Fruit fly (Drosophila melanogaster) whole organism, embryonic: ENCODE measurements around the gene BtbVII.
A peak's percentile ranks its signal among the peaks of the same experiment; 100 is the strongest.

Source experiments
- Antp ChIP-seq: fragments of 200-800 bp; sonication (Bioruptor generic); optimal IDR thresholded peaks from 3 replicates; lab custom pipeline; 2016; ENCODE audit warnings: missing biosample characterization, missing genetic modification characterization
- BEAF-32 ChIP-seq: fragments of 200-800 bp; sonication (Bioruptor generic); optimal IDR thresholded peaks from 3 replicates; lab custom pipeline; 2017; ENCODE audit warnings: missing biosample characterization, missing genetic modification characterization, mild to moderate bottlenecking, moderate library complexity, missing genetic modification reagents
- Bdp1 ChIP-seq: fragments of 200-800 bp; sonication (Bioruptor generic); optimal IDR thresholded peaks from 3 replicates; lab custom pipeline; 2016; ENCODE audit warnings: missing biosample characterization, missing genetic modification characterization
- CG11093 ChIP-seq: fragments of 200-800 bp; sonication (Bioruptor generic); IDR thresholded peaks from 3 replicates; pipeline ENCODE4 v1.3.6; 2022; ENCODE audit warnings: missing biosample characterization, missing genetic modification characterization
- CG12942 ChIP-seq: fragments of 200-800 bp; sonication (Bioruptor generic); optimal IDR thresholded peaks from 3 replicates; lab custom pipeline; 2016; ENCODE audit warnings: missing biosample characterization, missing genetic modification characterization
- CG14667 ChIP-seq: fragments of 200-800 bp; sonication (Bioruptor generic); IDR thresholded peaks from 2 replicates; pipeline ENCODE4 v1.3.6; 2022; ENCODE audit warnings: missing biosample characterization, missing genetic modification characterization
- CG16779 ChIP-seq: fragments of 200-800 bp; sonication (Bioruptor generic); IDR thresholded peaks from 2 replicates; pipeline ENCODE4 v1.3.6; 2022; ENCODE audit warnings: missing biosample characterization, missing genetic modification characterization
- CG16863 ChIP-seq: fragments of 200-800 bp; sonication (Bioruptor generic); optimal IDR thresholded peaks from 3 replicates; lab custom pipeline; 2016; ENCODE audit warnings: missing biosample characterization, missing genetic modification characterization
- CG17385 ChIP-seq: fragments of 200-800 bp; sonication (Bioruptor generic); optimal IDR thresholded peaks from 3 replicates; lab custom pipeline; 2018; ENCODE audit warnings: missing biosample characterization, mild to moderate bottlenecking, missing genetic modification characterization
- CG17612 ChIP-seq: fragments of 200-800 bp; sonication (Bioruptor generic); IDR thresholded peaks from 2 replicates; pipeline ENCODE4 v1.3.6; 2022; ENCODE audit warnings: missing biosample characterization, missing genetic modification characterization
- CG18476 ChIP-seq: fragments of 200-800 bp; sonication (Bioruptor generic); optimal IDR thresholded peaks from 2 replicates; lab custom pipeline; 2016; ENCODE audit warnings: missing biosample characterization, mild to moderate bottlenecking, missing genetic modification characterization
- CG2202 ChIP-seq: fragments of 200-800 bp; sonication (Bioruptor generic); optimal IDR thresholded peaks from 2 replicates; lab custom pipeline; 2018; ENCODE audit warnings: missing biosample characterization, mild to moderate bottlenecking, missing genetic modification characterization
- CG2678 ChIP-seq: fragments of 200-800 bp; sonication (Bioruptor generic); optimal IDR thresholded peaks from 3 replicates; lab custom pipeline; 2019; ENCODE audit warnings: missing biosample characterization, mild to moderate bottlenecking, missing genetic modification characterization, moderate library complexity
- CG30020 ChIP-seq: fragments of 200-800 bp; optimal IDR thresholded peaks from 2 replicates; lab custom pipeline; 2019; ENCODE audit warnings: missing biosample characterization, mild to moderate bottlenecking, missing genetic modification characterization, moderate library complexity
- CG30431 ChIP-seq: fragments of 200-800 bp; sonication (Bioruptor generic); optimal IDR thresholded peaks from 2 replicates; lab custom pipeline; 2017; ENCODE audit warnings: missing biosample characterization, missing genetic modification characterization
- CG3407 ChIP-seq: fragments of 200-800 bp; sonication (Bioruptor generic); optimal IDR thresholded peaks from 2 replicates; lab custom pipeline; 2018; ENCODE audit warnings: missing biosample characterization, mild to moderate bottlenecking, missing genetic modification characterization
- CG3726 ChIP-seq: fragments of 200-800 bp; sonication (Bioruptor generic); IDR thresholded peaks from 3 replicates; pipeline ENCODE4, ENCODE4 v1.3.6; 2022; ENCODE audit warnings: missing biosample characterization, missing genetic modification characterization
- CG3847 ChIP-seq: fragments of 200-800 bp; sonication (Bioruptor generic); IDR thresholded peaks from 2 replicates; pipeline ENCODE4 v1.3.6; 2022; ENCODE audit warnings: missing biosample characterization, missing genetic modification characterization
- CG6254 ChIP-seq: fragments of 200-800 bp; sonication (Bioruptor generic); optimal IDR thresholded peaks from 3 replicates; lab custom pipeline; 2017; ENCODE audit warnings: mild to moderate bottlenecking, missing biosample characterization, missing genetic modification reagents, missing genetic modification characterization
- CG6272 ChIP-seq: fragments of 200-800 bp; sonication (Bioruptor generic); IDR thresholded peaks from 2 replicates; pipeline ENCODE4 v1.3.6; 2022; ENCODE audit warnings: missing biosample characterization, missing genetic modification characterization
- CHES-1-like ChIP-seq: fragments of 200-800 bp; sonication (Bioruptor generic); optimal IDR thresholded peaks from 2 replicates; lab custom pipeline; 2016; ENCODE audit warnings: missing biosample characterization, missing genetic modification characterization
- CrebB ChIP-seq: fragments of 200-800 bp; sonication (Bioruptor generic); optimal IDR thresholded peaks from 3 replicates; lab custom pipeline; 2018; ENCODE audit warnings: missing biosample characterization, mild to moderate bottlenecking, missing genetic modification characterization
- Dad ChIP-seq: fragments of 200-800 bp; sonication (Bioruptor generic); optimal IDR thresholded peaks from 3 replicates; lab custom pipeline; 2016; ENCODE audit warnings: missing biosample characterization, missing genetic modification characterization
- Dek ChIP-seq: fragments of 200-800 bp; sonication (Bioruptor generic); optimal IDR thresholded peaks from 3 replicates; lab custom pipeline; 2019; ENCODE audit warnings: missing biosample characterization, mild to moderate bottlenecking, missing genetic modification characterization, moderate library complexity
- Hr39 ChIP-seq: fragments of >200 bp; optimal IDR thresholded peaks from 2 replicates; lab custom pipeline; 2017
- Hr51 ChIP-seq, 2 experiments: fragments of 200-800 bp; sonication (Bioruptor generic); optimal IDR thresholded peaks; 2 replicates in 1 of 2; 3 replicates in 1 of 2; lab custom pipeline; 2016 to 2018; ENCODE audit warnings: missing biosample characterization in 2 of 2, missing genetic modification characterization in 2 of 2, mild to moderate bottlenecking in 1 of 2, moderate library complexity in 1 of 2
- MTF-1 ChIP-seq: fragments of 200-800 bp; sonication (Bioruptor generic); optimal IDR thresholded peaks from 2 replicates; lab custom pipeline; 2018; ENCODE audit warnings: missing biosample characterization, mild to moderate bottlenecking, missing genetic modification characterization, borderline replicate concordance
- Mad ChIP-seq: fragments of 200-800 bp; sonication (Bioruptor generic); optimal IDR thresholded peaks from 2 replicates; lab custom pipeline; 2016; ENCODE audit warnings: missing biosample characterization, missing genetic modification characterization
- Med ChIP-seq: fragments of 200-800 bp; sonication (Bioruptor generic); peaks from one replicate; lab custom pipeline; 2016; ENCODE audit warnings: missing biosample characterization, missing genetic modification characterization, mild to moderate bottlenecking, inconsistent platforms, moderate library complexity
- Mes4 ChIP-seq: fragments of 200-800 bp; sonication (Bioruptor generic); optimal IDR thresholded peaks from 2 replicates; lab custom pipeline; 2016; ENCODE audit warnings: missing biosample characterization, missing genetic modification characterization
- Optix ChIP-seq: fragments of 200-800 bp; sonication (Bioruptor generic); IDR thresholded peaks from 3 replicates; pipeline ENCODE4 v1.3.6; 2022; ENCODE audit warnings: missing biosample characterization, missing genetic modification characterization
- Ptx1 ChIP-seq: fragments of 200-800 bp; sonication (Bioruptor generic); IDR thresholded peaks from 2 replicates; pipeline ENCODE4 v1.3.6; 2022; ENCODE audit warnings: missing biosample characterization, missing genetic modification characterization
- Rx ChIP-seq: fragments of 200-800 bp; sonication (Bioruptor generic); IDR thresholded peaks from 2 replicates; pipeline ENCODE4 v1.3.6; 2022; ENCODE audit warnings: missing biosample characterization, missing genetic modification characterization
- Sox102F ChIP-seq: fragments of 200-800 bp; sonication (Bioruptor generic); optimal IDR thresholded peaks from 2 replicates; lab custom pipeline; 2018; ENCODE audit warnings: missing biosample characterization, mild to moderate bottlenecking, missing genetic modification characterization, moderate library complexity
- Xbp1 ChIP-seq: fragments of 200-800 bp; sonication (Bioruptor generic); optimal IDR thresholded peaks from 3 replicates; lab custom pipeline; 2016; ENCODE audit warnings: missing biosample characterization, mild to moderate bottlenecking, missing genetic modification characterization
- ab ChIP-seq: fragments of 200-800 bp; sonication (Bioruptor generic); optimal IDR thresholded peaks from 2 replicates; lab custom pipeline; 2016; ENCODE audit warnings: missing biosample characterization, missing genetic modification characterization
- ash1 ChIP-seq: fragments of 200-800 bp; sonication (Bioruptor generic); optimal IDR thresholded peaks from 2 replicates; lab custom pipeline; 2018; ENCODE audit warnings: missing biosample characterization, mild to moderate bottlenecking, missing genetic modification characterization
- cato ChIP-seq: fragments of 200-800 bp; sonication (Bioruptor generic); optimal IDR thresholded peaks from 2 replicates; lab custom pipeline; 2016; ENCODE audit warnings: missing biosample characterization, missing genetic modification characterization, borderline replicate concordance
- dysf ChIP-seq: fragments of 200-800 bp; sonication (Bioruptor generic); IDR thresholded peaks from 3 replicates; pipeline ENCODE4 v1.3.6; 2022; ENCODE audit warnings: missing biosample characterization, missing genetic modification characterization
- en ChIP-seq: fragments of 200-800 bp; sonication (Bioruptor generic); optimal IDR thresholded peaks from 2 replicates; lab custom pipeline; 2016; ENCODE audit warnings: missing biosample characterization, missing genetic modification characterization
- ewg ChIP-seq: fragments of 200-800 bp; sonication (Bioruptor generic); optimal IDR thresholded peaks from 3 replicates; lab custom pipeline; 2017; ENCODE audit warnings: mild to moderate bottlenecking, missing biosample characterization, missing genetic modification reagents, missing genetic modification characterization
- kah ChIP-seq: fragments of 200-800 bp; sonication (Bioruptor generic); optimal IDR thresholded peaks from 2 replicates; lab custom pipeline; 2018; ENCODE audit warnings: missing biosample characterization, mild to moderate bottlenecking, missing genetic modification characterization
- kni ChIP-seq: fragments of 200-800 bp; sonication (Bioruptor generic); optimal IDR thresholded peaks from 3 replicates; lab custom pipeline; 2017; ENCODE audit warnings: mild to moderate bottlenecking, missing biosample characterization, missing genetic modification reagents, missing genetic modification characterization
- lab ChIP-seq: fragments of 200-800 bp; sonication (Bioruptor generic); optimal IDR thresholded peaks from 3 replicates; lab custom pipeline; 2017; ENCODE audit warnings: missing biosample characterization, missing genetic modification characterization, mild to moderate bottlenecking, moderate library complexity, missing genetic modification reagents
- lola ChIP-seq, 3 experiments: fragments of >200 bp in 2 of 3; fragments of 200-800 bp in 1 of 3; sonication (Bioruptor generic) in 1 of 3; optimal IDR thresholded peaks; 2 replicates each; lab custom pipeline; 2017 to 2019; ENCODE audit warnings: missing biosample characterization in 3 of 3, missing genetic modification characterization in 3 of 3, mild to moderate bottlenecking in 1 of 3, moderate library complexity in 1 of 3
- nerfin-1 ChIP-seq: fragments of 200-800 bp; sonication (Bioruptor generic); optimal IDR thresholded peaks from 3 replicates; lab custom pipeline; 2019; ENCODE audit warnings: missing biosample characterization, mild to moderate bottlenecking, missing genetic modification characterization, moderate library complexity
- row ChIP-seq: fragments of 200-800 bp; sonication (Bioruptor generic); IDR thresholded peaks from 3 replicates; pipeline ENCODE4 v1.3.6; 2022; ENCODE audit warnings: missing biosample characterization, missing genetic modification characterization
- salm ChIP-seq: fragments of 200-800 bp; sonication (Bioruptor generic); optimal IDR thresholded peaks from 2 replicates; lab custom pipeline; 2018; ENCODE audit warnings: missing biosample characterization, mild to moderate bottlenecking, missing genetic modification characterization
- sim ChIP-seq: fragments of 200-800 bp; sonication (Bioruptor generic); IDR thresholded peaks from 2 replicates; pipeline ENCODE4 v1.3.6; 2022; ENCODE audit warnings: missing biosample characterization, missing genetic modification characterization
- trh ChIP-seq: fragments of 200-800 bp; sonication (Bioruptor generic); optimal IDR thresholded peaks from 2 replicates; lab custom pipeline; 2016; ENCODE audit warnings: missing biosample characterization, missing genetic modification characterization
- vfl ChIP-seq: fragments of 200-800 bp; sonication (Bioruptor generic); optimal IDR thresholded peaks from 2 replicates; lab custom pipeline; 2016; ENCODE audit warnings: missing biosample characterization, missing genetic modification characterization
- vvl ChIP-seq: fragments of 200-800 bp; sonication (Bioruptor generic); IDR thresholded peaks from 2 replicates; pipeline ENCODE4 v1.3.6; 2022; ENCODE audit warnings: missing biosample characterization, missing genetic modification characterization

Gene BtbVII

dm6 chr3L:3141411-3141810 is 7.0 kb upstream of the BtbVII start (continued):
- TF ChIP-seq CG17385 (no peak), cato (GFP tag; lab: Kevin White, UChicago) (no peak), en (GFP tag; lab: Kevin White, UChicago) (no peak), CHES-1-like (GFP tag; lab: Kevin White, UChicago) (no peak), Rx (no peak), Dad (GFP tag; lab: Kevin White, UChicago) (no peak), Hr39 (lab: Kevin White, UChicago) (no peak), ewg (GFP tag; lab: Kevin White, UChicago) (no peak), Hr51 (GFP tag; optimal IDR thresholded peaks at IDR 0.05; lab: Kevin White, UChicago) (no peak), vfl (GFP tag; lab: Kevin White, UChicago) (no peak), kni (GFP tag; lab: Kevin White, UChicago) (peak; percentile 87), CG12942 (GFP tag; lab: Kevin White, UChicago) (no peak), lola (GFP tag; optimal IDR thresholded peaks at IDR 0.05; lab: Kevin White, UChicago) (peak in 1 of 3 experiments; percentile 33), Mes4 (GFP tag; lab: Kevin White, UChicago) (no peak), CG14667 (GFP tag; lab: Robert Waterston, UW) (no peak), Optix (GFP tag; lab: Robert Waterston, UW) (no peak), Med (GFP tag; lab: Kevin White, UChicago) (no peak), vvl (GFP tag; lab: Robert Waterston, UW) (no peak), CG3847 (GFP tag; lab: Robert Waterston, UW) (0 out of 2 replicates have a peak, but pooled peaks have one; percentile 10), CG16779 (no peak), Sox102F (GFP tag; lab: Kevin White, UChicago) (no peak), CG6272 (GFP tag; lab: Robert Waterston, UW) (no peak), Mad (GFP tag; lab: Kevin White, UChicago) (no peak), ash1 (GFP tag; lab: Kevin White, UChicago) (no peak), Bdp1 (GFP tag; lab: Kevin White, UChicago) (no peak), lab (no peak), dysf (GFP tag; lab: Robert Waterston, UW) (no peak), CG18476 (GFP tag; lab: Kevin White, UChicago) (no peak), kah (GFP tag; lab: Kevin White, UChicago) (peak; percentile 5), salm (no peak), CG30431 (GFP tag; lab: Kevin White, UChicago) (no peak), CrebB (tag; lab: Kevin White, UChicago) (no peak), CG2678 (tag; lab: Kevin White, UChicago) (no peak), CG17612 (GFP tag; lab: Robert Waterston, UW) (no peak), CG2202 (peak; percentile 43), CG16863 (no peak), CG3726 (no peak), ab (GFP tag; lab: Kevin White, UChicago) (no peak), Ptx1 (GFP tag; lab: Robert Waterston, UW) (no peak), Antp (GFP tag; lab: Kevin White, UChicago) (no peak), nerfin-1 (tag; lab: Kevin White, UChicago) (peak; percentile 29), CG11093 (GFP tag; lab: Robert Waterston, UW) (no peak), CG3407 (GFP tag; lab: Kevin White, UChicago) (peak; percentile 22), Xbp1 (GFP tag; lab: Kevin White, UChicago) (no peak), BEAF-32 (GFP tag; lab: Kevin White, UChicago) (no peak), CG30020 (tag; lab: Kevin White, UChicago) (no peak), MTF-1 (GFP tag; lab: Kevin White, UChicago) (peak; percentile 10), CG6254 (GFP tag; lab: Kevin White, UChicago) (peak; percentile 64), sim (peak; percentile 36; the same call in 1 of the 2 replicates), row (no peak), trh (GFP tag; lab: Kevin White, UChicago) (no peak), Dek (tag; lab: Kevin White, UChicago) (no peak)
